Fruit fly (Drosophila melanogaster) whole organism, prepupa: ENCODE data around the gene CG5541.

Experiments
- CG10631 ChIP-seq: fragments of 200-800 bp; sonication (Bioruptor generic); optimal IDR thresholded peaks from 2 replicates; lab custom pipeline; 2016; ENCODE audit warnings: missing biosample characterization, missing genetic modification characterization
- CG10669 ChIP-seq: fragments of 200-800 bp; sonication (Bioruptor generic); optimal IDR thresholded peaks from 3 replicates; lab custom pipeline; 2018; ENCODE audit warnings: missing biosample characterization, mild to moderate bottlenecking, missing genetic modification characterization, moderate library complexity
- CG11294 ChIP-seq: fragments of 200-800 bp; sonication (Bioruptor generic); IDR thresholded peaks from 2 replicates; pipeline ENCODE4 v1.3.6; 2022; ENCODE audit warnings: missing biosample characterization, missing genetic modification characterization
- CG11762 ChIP-seq: fragments of 200-800 bp; sonication (Bioruptor generic); optimal IDR thresholded peaks from 3 replicates; lab custom pipeline; 2016; ENCODE audit warnings: missing biosample characterization, missing genetic modification characterization; ENCODE audit not compliant: insufficient read depth
- CG11902 ChIP-seq: fragments of 200-800 bp; sonication (Bioruptor generic); optimal IDR thresholded peaks from 3 replicates; lab custom pipeline; 2016; ENCODE audit warnings: missing biosample characterization, missing genetic modification characterization
- CG15336 ChIP-seq: fragments of 200-800 bp; sonication (Bioruptor generic); IDR thresholded peaks from 2 replicates; pipeline ENCODE4 v1.3.6; 2022; ENCODE audit warnings: missing biosample characterization, missing genetic modification characterization
- CG1621 ChIP-seq: fragments of 200-800 bp; sonication (Bioruptor generic); optimal IDR thresholded peaks from 3 replicates; lab custom pipeline; 2018; ENCODE audit warnings: missing biosample characterization, mild to moderate bottlenecking, missing genetic modification characterization
- CG16779 ChIP-seq: fragments of 200-800 bp; sonication (Bioruptor generic); optimal IDR thresholded peaks from 3 replicates; lab custom pipeline; 2017; ENCODE audit warnings: missing biosample characterization, mild to moderate bottlenecking, missing genetic modification characterization
- CG3032 ChIP-seq: fragments of 200-800 bp; optimal IDR thresholded peaks from 2 replicates; lab custom pipeline; 2019; ENCODE audit warnings: missing biosample characterization, mild to moderate bottlenecking, missing genetic modification characterization, moderate library complexity
- CG32006 ChIP-seq: fragments of 200-800 bp; sonication (Bioruptor generic); optimal IDR thresholded peaks from 3 replicates; lab custom pipeline; 2017; ENCODE audit warnings: missing biosample characterization, mild to moderate bottlenecking, missing genetic modification characterization
- CG34406 ChIP-seq: fragments of 200-800 bp; sonication (Bioruptor generic); optimal IDR thresholded peaks from 3 replicates; lab custom pipeline; 2016; ENCODE audit warnings: missing biosample characterization, missing genetic modification characterization
- CG3919 ChIP-seq: fragments of 200-800 bp; sonication (Bioruptor generic); optimal IDR thresholded peaks from 3 replicates; lab custom pipeline; 2016; ENCODE audit warnings: missing biosample characterization, missing genetic modification characterization
- CG6163 ChIP-seq: fragments of 200-800 bp; sonication (Bioruptor generic); IDR thresholded peaks from 3 replicates; pipeline ENCODE4 v1.3.6; 2022; ENCODE audit warnings: missing biosample characterization, missing genetic modification characterization
- CG6276 ChIP-seq: fragments of 200-800 bp; sonication (Bioruptor generic); optimal IDR thresholded peaks from 2 replicates; lab custom pipeline; 2017; ENCODE audit warnings: missing biosample characterization, mild to moderate bottlenecking, missing genetic modification characterization
- CG6792 ChIP-seq: fragments of 200-800 bp; sonication (Bioruptor generic); optimal IDR thresholded peaks from 3 replicates; lab custom pipeline; 2016; ENCODE audit warnings: missing biosample characterization, missing genetic modification characterization
- CG6808 ChIP-seq: fragments of 200-800 bp; sonication (Bioruptor generic); optimal IDR thresholded peaks from 3 replicates; lab custom pipeline; 2017; ENCODE audit warnings: missing biosample characterization, missing genetic modification characterization, mild to moderate bottlenecking, moderate library complexity, missing genetic modification reagents
- CG6854 ChIP-seq: fragments of 200-800 bp; sonication (Bioruptor generic); optimal IDR thresholded peaks from 2 replicates; lab custom pipeline; 2017; ENCODE audit warnings: missing biosample characterization, mild to moderate bottlenecking, missing genetic modification characterization
- CG7368 ChIP-seq: fragments of 200-800 bp; sonication (Bioruptor generic); optimal IDR thresholded peaks from 3 replicates; lab custom pipeline; 2016; ENCODE audit warnings: missing biosample characterization, missing genetic modification characterization
- CG8119 ChIP-seq: fragments of 200-800 bp; sonication (Bioruptor generic); IDR thresholded peaks from 3 replicates; pipeline ENCODE4 v1.3.6; 2022; ENCODE audit warnings: missing biosample characterization, missing genetic modification characterization
- CG8632 ChIP-seq: fragments of 200-800 bp; sonication (Bioruptor generic); optimal IDR thresholded peaks from 3 replicates; lab custom pipeline; 2016; ENCODE audit warnings: missing biosample characterization, missing genetic modification characterization
- CG9139 ChIP-seq: fragments of 200-800 bp; sonication (Bioruptor generic); optimal IDR thresholded peaks from 3 replicates; lab custom pipeline; 2017; ENCODE audit warnings: missing biosample characterization, mild to moderate bottlenecking, missing genetic modification characterization
- Eip78C ChIP-seq: fragments of 200-800 bp; sonication (Bioruptor generic); peaks from one replicate; lab custom pipeline; 2016; ENCODE audit warnings: missing biosample characterization, missing genetic modification characterization
- Eip93F ChIP-seq: fragments of 200-800 bp; sonication (Bioruptor generic); optimal IDR thresholded peaks from 2 replicates; lab custom pipeline; 2016; ENCODE audit warnings: missing biosample characterization, mild to moderate bottlenecking, missing genetic modification characterization
- Ets21C ChIP-seq: fragments of 200-800 bp; sonication (Bioruptor generic); optimal IDR thresholded peaks from 3 replicates; lab custom pipeline; 2016; ENCODE audit warnings: missing biosample characterization, missing genetic modification characterization
- Gug ChIP-seq: fragments of 200-800 bp; sonication (Bioruptor generic); IDR thresholded peaks from 2 replicates; pipeline ENCODE4 v1.3.6; 2022; ENCODE audit warnings: missing biosample characterization, missing genetic modification characterization
- Hr38 ChIP-seq: sonication (Bioruptor generic); optimal IDR thresholded peaks from 2 replicates; lab custom pipeline; 2016; ENCODE audit warnings: missing biosample characterization, missing genetic modification characterization
- Hr39 ChIP-seq: fragments of 200-800 bp; sonication (Bioruptor generic); optimal IDR thresholded peaks from 2 replicates; lab custom pipeline; 2016; ENCODE audit warnings: missing biosample characterization, missing genetic modification characterization
- Lpt ChIP-seq: fragments of 200-800 bp; sonication (Bioruptor generic); optimal IDR thresholded peaks from 3 replicates; lab custom pipeline; 2016; ENCODE audit warnings: missing biosample characterization, missing genetic modification characterization
- Met ChIP-seq: fragments of 200-800 bp; sonication (Bioruptor generic); optimal IDR thresholded peaks from 3 replicates; lab custom pipeline; 2016; ENCODE audit warnings: missing biosample characterization, missing genetic modification characterization
- OdsH ChIP-seq: fragments of 200-800 bp; sonication (Bioruptor generic); optimal IDR thresholded peaks from 3 replicates; lab custom pipeline; 2016; ENCODE audit warnings: missing biosample characterization, missing genetic modification characterization
- Smox ChIP-seq: fragments of 200-800 bp; sonication (Bioruptor generic); optimal IDR thresholded peaks from 3 replicates; lab custom pipeline; 2016; ENCODE audit warnings: missing biosample characterization, missing genetic modification characterization
- Sox102F ChIP-seq: fragments of 200-800 bp; sonication (Bioruptor generic); optimal IDR thresholded peaks from 2 replicates; lab custom pipeline; 2016; ENCODE audit warnings: missing biosample characterization, mild to moderate bottlenecking, missing genetic modification characterization
- Sox14 ChIP-seq: fragments of 200-800 bp; sonication (Bioruptor generic); optimal IDR thresholded peaks from 3 replicates; lab custom pipeline; 2016; ENCODE audit warnings: missing biosample characterization, missing genetic modification characterization
- achi ChIP-seq: fragments of 200-800 bp; sonication (Bioruptor generic); optimal IDR thresholded peaks from 3 replicates; lab custom pipeline; 2016; ENCODE audit warnings: missing biosample characterization, missing genetic modification characterization
- acj6 ChIP-seq: fragments of 200-800 bp; sonication (Bioruptor generic); optimal IDR thresholded peaks from 3 replicates; lab custom pipeline; 2016; ENCODE audit warnings: missing biosample characterization, missing genetic modification characterization
- cyc ChIP-seq: fragments of 200-800 bp; sonication (Bioruptor generic); optimal IDR thresholded peaks from 3 replicates; lab custom pipeline; 2016; ENCODE audit warnings: missing biosample characterization, missing genetic modification characterization
- dsx ChIP-seq: fragments of 200-800 bp; optimal IDR thresholded peaks from 3 replicates; lab custom pipeline; 2019; ENCODE audit warnings: missing biosample characterization, mild to moderate bottlenecking, missing genetic modification characterization, moderate library complexity; ENCODE audit not compliant: poor library complexity, severe bottlenecking
- eg ChIP-seq: fragments of 200-800 bp; sonication (Bioruptor generic); IDR thresholded peaks from 3 replicates; pipeline ENCODE4 v1.3.6; 2022; ENCODE audit warnings: missing biosample characterization, missing genetic modification characterization
- fd59A ChIP-seq: fragments of 200-800 bp; sonication (Bioruptor generic); optimal IDR thresholded peaks from 2 replicates; lab custom pipeline; 2017; ENCODE audit warnings: missing biosample characterization, mild to moderate bottlenecking, missing genetic modification characterization, missing genetic modification reagents
- fd85E ChIP-seq: fragments of 200-800 bp; sonication (Bioruptor generic); optimal IDR thresholded peaks from 3 replicates; lab custom pipeline; 2016; ENCODE audit warnings: missing biosample characterization, missing genetic modification characterization
- fkh ChIP-seq: fragments of 200-800 bp; sonication (Bioruptor generic); optimal IDR thresholded peaks from 3 replicates; lab custom pipeline; 2017; ENCODE audit warnings: missing biosample characterization, mild to moderate bottlenecking, missing genetic modification characterization, moderate library complexity
- lz ChIP-seq: fragments of 200-800 bp; sonication (Bioruptor generic); optimal IDR thresholded peaks from 3 replicates; lab custom pipeline; 2016; ENCODE audit warnings: missing biosample characterization, missing genetic modification characterization
- net ChIP-seq: fragments of 200-800 bp; sonication (Bioruptor generic); optimal IDR thresholded peaks from 3 replicates; lab custom pipeline; 2016; ENCODE audit warnings: missing biosample characterization, missing genetic modification characterization
- pdm3 ChIP-seq: fragments of 200-800 bp; sonication (Bioruptor generic); optimal IDR thresholded peaks from 3 replicates; lab custom pipeline; 2016; ENCODE audit warnings: missing biosample characterization, missing genetic modification characterization
- salr ChIP-seq, 2 experiments: fragments of 200-800 bp; sonication (Bioruptor generic); optimal IDR thresholded peaks; 3 replicates each; lab custom pipeline; 2016 to 2018; ENCODE audit warnings: missing biosample characterization in 2 of 2, missing genetic modification characterization in 2 of 2, mild to moderate bottlenecking in 1 of 2
- spab ChIP-seq: fragments of 200-800 bp; sonication (Bioruptor generic); optimal IDR thresholded peaks from 2 replicates; lab custom pipeline; 2017; ENCODE audit warnings: missing biosample characterization, mild to moderate bottlenecking, missing genetic modification characterization, missing genetic modification reagents
- ss ChIP-seq, 2 experiments: fragments of 200-800 bp; sonication (Bioruptor generic); optimal IDR thresholded peaks; 2 replicates in 1 of 2; 3 replicates in 1 of 2; lab custom pipeline; 2017 to 2018; ENCODE audit warnings: mild to moderate bottlenecking in 2 of 2, missing biosample characterization in 2 of 2, missing genetic modification characterization in 2 of 2, moderate library complexity in 1 of 2
- topi ChIP-seq: fragments of 200-800 bp; sonication (Bioruptor generic); optimal IDR thresholded peaks from 3 replicates; lab custom pipeline; 2016; ENCODE audit warnings: missing biosample characterization, missing genetic modification characterization
- vri ChIP-seq: fragments of 200-800 bp; sonication (Bioruptor generic); optimal IDR thresholded peaks from 3 replicates; lab custom pipeline; 2016; ENCODE audit warnings: missing biosample characterization, mild to moderate bottlenecking, missing genetic modification characterization

The CG5541 gene

dm6 chrX:15079945-15080344, 36.0 kb downstream of the CG5541 start:
- TF ChIP-seq CG16779 (tag; lab: Kevin White, UChicago) (no peak), CG6854 (peak; percentile 1), Sox102F (no peak), fd85E (GFP tag; lab: Kevin White, UChicago) (no peak), spab (peak; percentile 27), fkh (GFP tag; lab: Kevin White, UChicago) (no peak), Ets21C (GFP tag; lab: Kevin White, UChicago) (no peak), dsx (GFP tag; lab: Kevin White, UChicago) (no peak), CG15336 (no peak; the same call in 1 of the 2 replicates), CG6808 (GFP tag; lab: Kevin White, UChicago) (peak; percentile 81), CG1621 (peak; percentile 19), Smox (GFP tag; lab: Kevin White, UChicago) (no peak), CG7368 (GFP tag; lab: Kevin White, UChicago) (no peak), CG8632 (no peak), CG6792 (GFP tag; lab: Kevin White, UChicago) (no peak), CG34406 (GFP tag; lab: Kevin White, UChicago) (no peak), achi (GFP tag; lab: Kevin White, UChicago) (no peak), Hr39 (GFP tag; lab: Kevin White, UChicago) (no peak), OdsH (GFP tag; lab: Kevin White, UChicago) (no peak), ss (GFP tag; optimal IDR thresholded peaks at IDR 0.05; lab: Kevin White, UChicago) (peak; percentile 80 to 83), Gug (GFP tag; lab: Robert Waterston, UW) (no peak), Sox14 (GFP tag; lab: Kevin White, UChicago) (no peak), CG32006 (GFP tag; lab: Kevin White, UChicago) (no peak), CG11762 (GFP tag; lab: Kevin White, UChicago) (no peak), pdm3 (GFP tag; lab: Kevin White, UChicago) (no peak), net (GFP tag; lab: Kevin White, UChicago) (peak; percentile 21), acj6 (GFP tag; lab: Kevin White, UChicago) (no peak), Eip93F (GFP tag; lab: Kevin White, UChicago) (no peak), Hr38 (GFP tag; lab: Kevin White, UChicago) (no peak), salr (GFP tag; optimal IDR thresholded peaks at IDR 0.05; lab: Kevin White, UChicago) (peak in 1 of 2 experiments; percentile 10), cyc (no peak), CG6276 (GFP tag; lab: Kevin White, UChicago) (peak; percentile 48), CG8119 (peak; percentile 25; the same call in 1 of the 3 replicates), CG10669 (GFP tag; lab: Kevin White, UChicago) (peak; percentile 13), eg (0 out of 3 replicates have a peak, but pooled peaks have one; percentile 9), CG6163 (GFP tag; lab: Robert Waterston, UW) (no peak), CG3919 (GFP tag; lab: Kevin White, UChicago) (peak; percentile 9), vri (GFP tag; lab: Kevin White, UChicago) (no peak), CG9139 (GFP tag; lab: Kevin White, UChicago) (peak; percentile 74), lz (GFP tag; lab: Kevin White, UChicago) (no peak), CG10631 (GFP tag; lab: Kevin White, UChicago) (no peak), topi (no peak), fd59A (GFP tag; lab: Kevin White, UChicago) (no peak), Lpt (GFP tag; lab: Kevin White, UChicago) (peak; percentile 13), Met (GFP tag; lab: Kevin White, UChicago) (no peak), CG11294 (no peak), Eip78C (no peak), CG3032 (tag; lab: Kevin White, UChicago) (no peak), CG11902 (no peak)
